Fruit fly (Drosophila melanogaster) whole organism: Measurements from ENCODE around the gene Pfdn4.

Source experiments
- EcR ChIP-seq, 2 experiments: fragments of >200 bp; optimal IDR thresholded peaks; 2 replicates each; lab custom pipeline; 2017; ENCODE audit warnings: missing biosample characterization in 2 of 2, missing genetic modification characterization in 2 of 2, missing genetic modification reagents in 2 of 2
- psq ChIP-seq: fragments of >200 bp; optimal IDR thresholded peaks from 2 replicates; lab custom pipeline; 2017
- usp ChIP-seq: fragments of >200 bp; optimal IDR thresholded peaks from 2 replicates; lab custom pipeline; 2017; ENCODE audit warnings: missing biosample characterization, missing genetic modification characterization, mixed read lengths

dm6 chr3L:5365164-5365879 is 2.5 kb downstream of the Pfdn4 start:
- TF ChIP-seq psq (lab: Kevin White, UChicago) (no peak), EcR (GFP tag; optimal IDR thresholded peaks at IDR 0.05; lab: Kevin White, UChicago) (no peak), usp (GFP tag; lab: Kevin White, UChicago) (no peak)
